Worm (Caenorhabditis elegans): ENCODE measurements around the gene fbxb-5.

Gene fbxb-5

ce11 chrII:1706385-1706784 lies 15.9 kb downstream of the fbxb-5 start, which contains the start of gene sdz-18:
TSS of gene sdz-18 (minus strand) at chrII:1706485.
- TF ChIP-seq scrt-1 (GFP tag; IDR thresholded peaks at IDR 0.05) (no peak), B0310.2 (tag; optimal IDR thresholded peaks at IDR 0.05) (no peak), pes-1 (GFP tag; IDR thresholded peaks at IDR 0.05) (no peak), ceh-36 (tag; optimal IDR thresholded peaks at IDR 0.05) (no peak), ama-1 (optimal IDR thresholded peaks at IDR 0.05) (no peak), ceh-13 (GFP tag; optimal IDR thresholded peaks at IDR 0.05) (no peak), hmg-4 (GFP tag; optimal IDR thresholded peaks at IDR 0.05) (no peak), tbx-37 (GFP tag; conservative IDR thresholded peaks at IDR 0.05) (no peak), ets-7 (tag; optimal IDR thresholded peaks at IDR 0.05) (no peak), hnd-1 (tag; optimal IDR thresholded peaks at IDR 0.05) (no peak), aly-1 (tag; optimal IDR thresholded peaks at IDR 0.05) (no peak), tbx-11 (GFP tag; IDR thresholded peaks at IDR 0.05) (no peak), F13C5.2 (tag; optimal IDR thresholded peaks at IDR 0.05) (no peak)

- TF ChIP-seq scrt-1 (GFP tag; IDR thresholded peaks at IDR 0.05) (no peak), aly-1 (tag; optimal IDR thresholded peaks at IDR 0.05) (no peak), tbx-11 (GFP tag; IDR thresholded peaks at IDR 0.05) (no peak), tbx-37 (GFP tag; conservative IDR thresholded peaks at IDR 0.05) (no peak), flt-1 (GFP tag; IDR thresholded peaks at IDR 0.05) (no peak), tra-4 (tag; optimal IDR thresholded peaks at IDR 0.05) (no peak), B0310.2 (tag; optimal IDR thresholded peaks at IDR 0.05) (no peak)
Measured at ce11 chrII:1703363-1703762, 18.9 kb downstream of the fbxb-5 start, which contains the start of gene fbxb-47. TSS of gene fbxb-47 (minus strand) at chrII:1703463.

- no peak for TF ChIP-seq tra-4 (tag; optimal IDR thresholded peaks at IDR 0.05)
- no peak for TF ChIP-seq hnd-1 (tag; optimal IDR thresholded peaks at IDR 0.05)
- TF ChIP-seq tbx-11 (GFP tag; IDR thresholded peaks at IDR 0.05) = no peak
- no peak for TF ChIP-seq pes-1 (GFP tag; IDR thresholded peaks at IDR 0.05)
- TF ChIP-seq F13C5.2 (tag; optimal IDR thresholded peaks at IDR 0.05) = no peak
- no peak for TF ChIP-seq scrt-1 (GFP tag; IDR thresholded peaks at IDR 0.05)
Measured at ce11 chrII:1695861-1696260, 26.4 kb downstream of the fbxb-5 start, which contains the start of gene F58E1.13. TSS of gene F58E1.13 (minus strand) at chrII:1695872.

- TF ChIP-seq ama-1 (optimal IDR thresholded peaks at IDR 0.05) = no peak
Measured at ce11 chrII:1694530-1694929, 27.8 kb downstream of the fbxb-5 start, which contains the start of gene fbxc-26. TSS of gene fbxc-26 (minus strand) at chrII:1694630.

ce11 chrII:1692827-1693226 lies 29.5 kb downstream of the fbxb-5 start, which contains the start of gene fbxc-21:
TSS of gene fbxc-21 (minus strand) at chrII:1692927.
- TF ChIP-seq ama-1 (optimal IDR thresholded peaks at IDR 0.05) (no peak), scrt-1 (GFP tag; IDR thresholded peaks at IDR 0.05) (no peak), ets-7 (tag; optimal IDR thresholded peaks at IDR 0.05) (no peak), F13C5.2 (tag; optimal IDR thresholded peaks at IDR 0.05) (no peak), hnd-1 (tag; optimal IDR thresholded peaks at IDR 0.05) (no peak), ceh-36 (tag; optimal IDR thresholded peaks at IDR 0.05) (no peak), sea-1 (GFP tag; conservative IDR thresholded peaks at IDR 0.05) (no peak), tra-4 (tag; optimal IDR thresholded peaks at IDR 0.05) (no peak), tbx-37 (GFP tag; conservative IDR thresholded peaks at IDR 0.05) (no peak), ceh-13 (GFP tag; optimal IDR thresholded peaks at IDR 0.05) (no peak), pes-1 (GFP tag; IDR thresholded peaks at IDR 0.05) (no peak), hmg-4 (GFP tag; optimal IDR thresholded peaks at IDR 0.05) (no peak), hmbx-1 (tag; optimal IDR thresholded peaks at IDR 0.05) (no peak)

ce11 chrII:1691011-1691410 lies 31.3 kb downstream of the fbxb-5 start, which contains the start of gene fbxc-22:
TSS of gene fbxc-22 (minus strand) at chrII:1691111.
- TF ChIP-seq scrt-1 (GFP tag; IDR thresholded peaks at IDR 0.05) = no peak
- no peak for TF ChIP-seq flt-1 (GFP tag; IDR thresholded peaks at IDR 0.05)
- TF ChIP-seq ama-1 (optimal IDR thresholded peaks at IDR 0.05) = no peak
- no peak for TF ChIP-seq ceh-13 (GFP tag; optimal IDR thresholded peaks at IDR 0.05)
- TF ChIP-seq F13C5.2 (tag; optimal IDR thresholded peaks at IDR 0.05) = no peak
- no peak for TF ChIP-seq aly-1 (tag; optimal IDR thresholded peaks at IDR 0.05)
- TF ChIP-seq hnd-1 (tag; optimal IDR thresholded peaks at IDR 0.05) = no peak
- TF ChIP-seq pes-1 (GFP tag; IDR thresholded peaks at IDR 0.05) = no peak
- TF ChIP-seq sea-1 (GFP tag; conservative IDR thresholded peaks at IDR 0.05) = no peak
- TF ChIP-seq B0310.2 (tag; optimal IDR thresholded peaks at IDR 0.05) = no peak
- TF ChIP-seq tbx-11 (GFP tag; IDR thresholded peaks at IDR 0.05) = no peak
- TF ChIP-seq hmg-4 (GFP tag; optimal IDR thresholded peaks at IDR 0.05) = no peak
- TF ChIP-seq tra-4 (tag; optimal IDR thresholded peaks at IDR 0.05) = no peak

- TF ChIP-seq tbx-37 (GFP tag; conservative IDR thresholded peaks at IDR 0.05) (no peak), B0310.2 (tag; optimal IDR thresholded peaks at IDR 0.05) (no peak), tra-4 (tag; optimal IDR thresholded peaks at IDR 0.05) (no peak), scrt-1 (GFP tag; IDR thresholded peaks at IDR 0.05) (no peak), pes-1 (GFP tag; IDR thresholded peaks at IDR 0.05) (no peak), ets-7 (tag; optimal IDR thresholded peaks at IDR 0.05) (no peak), hmbx-1 (tag; optimal IDR thresholded peaks at IDR 0.05) (no peak), ceh-36 (tag; optimal IDR thresholded peaks at IDR 0.05) (no peak), flt-1 (GFP tag; IDR thresholded peaks at IDR 0.05) (no peak), hmg-4 (GFP tag; optimal IDR thresholded peaks at IDR 0.05) (no peak), ceh-13 (GFP tag; optimal IDR thresholded peaks at IDR 0.05) (no peak), ama-1 (optimal IDR thresholded peaks at IDR 0.05) (no peak), hnd-1 (tag; optimal IDR thresholded peaks at IDR 0.05) (no peak), sea-1 (GFP tag; conservative IDR thresholded peaks at IDR 0.05) (no peak), tbx-11 (GFP tag; IDR thresholded peaks at IDR 0.05) (no peak), aly-1 (tag; optimal IDR thresholded peaks at IDR 0.05) (no peak)
Measured at ce11 chrII:1688813-1689212, 33.5 kb downstream of the fbxb-5 start, which contains the start of the genes fbxb-18 and fbxb-19. TSS of gene fbxb-18 (minus strand) at chrII:1688913. TSS of gene fbxb-19 (minus strand) at chrII:1689181.

ce11 chrII:1683742-1684141 lies 38.6 kb downstream of the fbxb-5 start, which contains the start of gene fbxb-25:
TSS of gene fbxb-25 (plus strand) at chrII:1684042.
- TF ChIP-seq sea-1 (GFP tag; conservative IDR thresholded peaks at IDR 0.05) (no peak), tbx-11 (GFP tag; IDR thresholded peaks at IDR 0.05) (no peak), ceh-13 (GFP tag; optimal IDR thresholded peaks at IDR 0.05) (no peak), ets-7 (tag; optimal IDR thresholded peaks at IDR 0.05) (no peak), hmg-4 (GFP tag; optimal IDR thresholded peaks at IDR 0.05) (no peak)

All from whole organism, early embryonic.